Fruit fly (Drosophila melanogaster) whole organism, wandering third instar larva: ENCODE results near the gene CG34001.

Source experiments
- Abd-B ChIP-seq: fragments of >200 bp; optimal IDR thresholded peaks from 2 replicates; lab custom pipeline; 2017; ENCODE audit warnings: missing biosample characterization, missing genetic modification characterization
- CG32264 ChIP-seq: fragments of 200-800 bp; sonication (Bioruptor generic); optimal IDR thresholded peaks from 2 replicates; lab custom pipeline; 2016; ENCODE audit warnings: missing biosample characterization, missing genetic modification characterization
- CG9705 ChIP-seq: fragments of 200-800 bp; sonication (Bioruptor generic); optimal IDR thresholded peaks from 2 replicates; lab custom pipeline; 2018; ENCODE audit warnings: missing biosample characterization, mild to moderate bottlenecking, missing genetic modification characterization
- CrebA ChIP-seq: fragments of 200-800 bp; sonication (Bioruptor generic); optimal IDR thresholded peaks from 2 replicates; lab custom pipeline; 2016; ENCODE audit warnings: missing biosample characterization, mild to moderate bottlenecking, missing genetic modification characterization, borderline replicate concordance
- Dfd ChIP-seq: fragments of >200 bp; optimal IDR thresholded peaks from 2 replicates; lab custom pipeline; 2017; ENCODE audit warnings: missing biosample characterization, missing genetic modification characterization
- Dif ChIP-seq: fragments of 200-275, 200-300 bp; sonication (Bioruptor generic); optimal IDR thresholded peaks from 2 replicates; lab custom pipeline; 2018; ENCODE audit warnings: missing biosample characterization, missing genetic modification characterization; ENCODE audit not compliant: partially characterized antibody
- GATAd ChIP-seq: sonication (Bioruptor generic); optimal IDR thresholded peaks from 2 replicates; lab custom pipeline; 2016; ENCODE audit warnings: missing biosample characterization, missing genetic modification characterization
- HLH106 ChIP-seq: fragments of 200-800 bp; optimal IDR thresholded peaks from 3 replicates; lab custom pipeline; 2019; ENCODE audit warnings: missing biosample characterization, mild to moderate bottlenecking, missing genetic modification characterization, moderate library complexity
- Hnf4 ChIP-seq: fragments of 200-800 bp; sonication (Bioruptor generic); optimal IDR thresholded peaks from 2 replicates; lab custom pipeline; 2016; ENCODE audit warnings: missing biosample characterization, mild to moderate bottlenecking, missing genetic modification characterization
- Hr78 ChIP-seq: fragments of >200 bp; optimal IDR thresholded peaks from 2 replicates; lab custom pipeline; 2017; ENCODE audit warnings: missing biosample characterization, missing genetic modification characterization
- Hr83 ChIP-seq: fragments of 200-300 bp; sonication (Bioruptor generic); optimal IDR thresholded peaks from 2 replicates; lab custom pipeline; 2016; ENCODE audit warnings: missing biosample characterization, mild to moderate bottlenecking, missing genetic modification characterization, moderate library complexity; ENCODE audit not compliant: poor library complexity, severe bottlenecking
- Jra ChIP-seq: sonication (Bioruptor generic); optimal IDR thresholded peaks from 2 replicates; lab custom pipeline; 2016; ENCODE audit warnings: missing biosample characterization, missing genetic modification characterization
- Mio ChIP-seq: sonication (Bioruptor generic); optimal IDR thresholded peaks from 2 replicates; lab custom pipeline; 2016; ENCODE audit warnings: missing biosample characterization, missing genetic modification characterization
- Myc ChIP-seq: fragments of >200 bp; optimal IDR thresholded peaks from 2 replicates; lab custom pipeline; 2017
- N ChIP-seq: fragments of >200 bp; optimal IDR thresholded peaks from 2 replicates; lab custom pipeline; 2018; ENCODE audit warnings: missing biosample characterization, missing external identifiers, missing genetic modification characterization
- OdsH ChIP-seq: fragments of 200-800 bp; sonication (Bioruptor generic); optimal IDR thresholded peaks from 2 replicates; lab custom pipeline; 2016; ENCODE audit warnings: missing biosample characterization, mild to moderate bottlenecking, missing genetic modification characterization
- Rel ChIP-seq, 2 experiments: fragments of 200-800 bp; sonication (Bioruptor generic) in 1 of 2; optimal IDR thresholded peaks; 2 replicates in 1 of 2; 3 replicates in 1 of 2; lab custom pipeline; 2016 to 2019; ENCODE audit warnings: mild to moderate bottlenecking in 2 of 2, missing biosample characterization in 2 of 2, missing genetic modification characterization in 2 of 2, moderate library complexity in 1 of 2
- Sp1 ChIP-seq: fragments of 200-800 bp; sonication (Bioruptor generic); optimal IDR thresholded peaks from 3 replicates; lab custom pipeline; 2019; ENCODE audit warnings: missing biosample characterization, mild to moderate bottlenecking, missing genetic modification characterization, moderate library complexity
- Vsx2 ChIP-seq: fragments of 200-300, 225-300 bp; sonication (Bioruptor generic); optimal IDR thresholded peaks from 2 replicates; lab custom pipeline; 2018; ENCODE audit warnings: missing biosample characterization, missing genetic modification characterization; ENCODE audit not compliant: partially characterized antibody
- br ChIP-seq: fragments of 200-800 bp; sonication (Bioruptor generic); optimal IDR thresholded peaks from 2 replicates; lab custom pipeline; 2016; ENCODE audit warnings: missing biosample characterization, missing genetic modification characterization
- brk ChIP-seq: fragments of 200-800 bp; sonication (Bioruptor generic); optimal IDR thresholded peaks from 2 replicates; lab custom pipeline; 2016; ENCODE audit warnings: missing biosample characterization, mild to moderate bottlenecking, missing genetic modification characterization
- dl ChIP-seq, 2 experiments: fragments of 175-275, 200-275 bp in 1 of 2; fragments of 200-275 bp in 1 of 2; sonication (Bioruptor generic); optimal IDR thresholded peaks; lab custom pipeline; 2018; ENCODE audit warnings: mild to moderate bottlenecking in 2 of 2, missing biosample characterization in 2 of 2, missing genetic modification characterization in 2 of 2, moderate library complexity in 2 of 2; ENCODE audit not compliant: partially characterized antibody in 2 of 2, insufficient read depth in 1 of 2
- dmrt93B ChIP-seq: fragments of 200-800 bp; sonication (Bioruptor generic); optimal IDR thresholded peaks from 2 replicates; lab custom pipeline; 2018; ENCODE audit warnings: missing biosample characterization, mild to moderate bottlenecking, missing genetic modification characterization
- dsf ChIP-seq: sonication (Bioruptor generic); optimal IDR thresholded peaks from 2 replicates; lab custom pipeline; 2016; ENCODE audit warnings: missing biosample characterization, missing genetic modification characterization, borderline replicate concordance
- ey ChIP-seq: fragments of 200-800 bp; sonication (Bioruptor generic); optimal IDR thresholded peaks from 2 replicates; lab custom pipeline; 2016; ENCODE audit warnings: missing biosample characterization, missing genetic modification characterization
- foxo ChIP-seq, 2 experiments: fragments of 200-800 bp; sonication (Bioruptor generic); optimal IDR thresholded peaks; 2 replicates in 1 of 2; 3 replicates in 1 of 2; lab custom pipeline; 2016 to 2017; ENCODE audit warnings: missing biosample characterization in 2 of 2, missing genetic modification characterization in 2 of 2
- fru ChIP-seq: fragments of 200-800 bp; sonication (Bioruptor generic); optimal IDR thresholded peaks from 3 replicates; lab custom pipeline; 2016; ENCODE audit warnings: missing biosample characterization, mild to moderate bottlenecking, missing genetic modification characterization
- h ChIP-seq: fragments of 200-800 bp; sonication (Bioruptor generic); optimal IDR thresholded peaks from 3 replicates; lab custom pipeline; 2016; ENCODE audit warnings: missing biosample characterization, mild to moderate bottlenecking, missing genetic modification characterization
- jim ChIP-seq: fragments of 175-275, 200-325 bp; sonication (Bioruptor generic); optimal IDR thresholded peaks from 2 replicates; lab custom pipeline; 2016; ENCODE audit warnings: missing biosample characterization, mild to moderate bottlenecking, missing genetic modification characterization
- lola ChIP-seq: fragments of >200 bp; optimal IDR thresholded peaks from 2 replicates; lab custom pipeline; 2017; ENCODE audit warnings: missing biosample characterization, missing genetic modification characterization
- pan ChIP-seq: fragments of >200 bp; optimal IDR thresholded peaks from 2 replicates; lab custom pipeline; 2017
- psq ChIP-seq: fragments of 200-800 bp; sonication (Bioruptor generic); optimal IDR thresholded peaks from 3 replicates; lab custom pipeline; 2017; ENCODE audit warnings: missing biosample characterization, mild to moderate bottlenecking, missing genetic modification characterization, moderate library complexity
- rgr ChIP-seq: fragments of 200-800 bp; sonication (Bioruptor generic); optimal IDR thresholded peaks from 3 replicates; lab custom pipeline; 2016; ENCODE audit warnings: missing biosample characterization, mild to moderate bottlenecking, missing genetic modification characterization
- sage ChIP-seq: fragments of 200-800 bp; sonication (Bioruptor generic); optimal IDR thresholded peaks from 2 replicates; lab custom pipeline; 2016; ENCODE audit warnings: missing biosample characterization, mild to moderate bottlenecking, missing genetic modification characterization
- sv ChIP-seq: fragments of 200-800 bp; sonication (Bioruptor generic); optimal IDR thresholded peaks from 3 replicates; lab custom pipeline; 2016; ENCODE audit warnings: missing biosample characterization, missing genetic modification characterization
- tai ChIP-seq: sonication (Bioruptor generic); optimal IDR thresholded peaks from 2 replicates; lab custom pipeline; 2016; ENCODE audit warnings: missing biosample characterization, missing genetic modification characterization
- usp ChIP-seq: fragments of >200 bp; optimal IDR thresholded peaks from 2 replicates; lab custom pipeline; 2017; ENCODE audit warnings: missing biosample characterization, missing genetic modification characterization
- woc ChIP-seq: sonication (Bioruptor generic); optimal IDR thresholded peaks from 2 replicates; lab custom pipeline; 2016; ENCODE audit warnings: missing biosample characterization, mild to moderate bottlenecking, missing genetic modification characterization

Gene CG34001

DNA sequence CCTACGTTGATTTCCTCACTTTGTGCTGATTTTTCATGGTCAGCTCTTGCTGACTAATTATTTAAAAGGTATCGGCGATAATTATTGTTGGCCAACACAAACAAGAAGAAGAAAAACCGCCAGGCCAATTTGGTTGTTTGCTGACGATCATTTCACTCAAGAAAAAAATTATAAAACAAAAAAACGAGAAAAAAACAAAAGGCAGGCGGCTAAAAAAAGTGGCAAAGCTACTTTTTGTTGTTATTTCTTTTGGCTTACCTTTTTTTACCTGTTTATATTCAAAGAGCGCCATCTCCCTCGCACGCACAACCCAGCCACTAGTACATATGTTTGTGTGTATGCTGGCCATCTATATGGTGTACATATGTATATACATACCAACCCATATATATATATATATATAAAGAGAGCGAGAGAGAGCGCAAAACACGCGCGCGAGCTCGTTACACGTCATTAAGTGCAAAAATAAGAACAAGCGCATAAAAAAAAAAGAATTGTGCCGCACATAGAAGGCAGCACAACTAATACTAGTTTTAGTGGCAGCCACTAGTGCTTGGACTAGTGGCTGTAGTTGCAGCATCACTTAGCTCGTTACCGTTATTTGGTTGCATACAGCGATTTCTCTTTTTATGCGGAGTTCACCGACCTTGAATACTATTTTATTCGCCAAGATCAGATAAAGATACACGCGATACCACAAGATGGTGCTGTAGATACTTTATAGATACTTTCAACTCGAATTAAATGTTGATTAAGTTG is 44.9 kb downstream of the CG34001 start:
- TF ChIP-seq Myc (lab: Kevin White, UChicago), result no peak
- peak; percentile 74 for TF ChIP-seq Sp1 (GFP tag; lab: Kevin White, UChicago)
- TF ChIP-seq Abd-B (GFP tag; lab: Kevin White, UChicago), result no peak
- peak; percentile 5 for TF ChIP-seq HLH106
- TF ChIP-seq rgr (GFP tag; lab: Kevin White, UChicago), result peak; percentile 14
- no peak for TF ChIP-seq Dif
- no peak for TF ChIP-seq dmrt93B (GFP tag; lab: Kevin White, UChicago)
- no peak for TF ChIP-seq Vsx2
- peak; percentile 49 for TF ChIP-seq brk
- peak; percentile 53 for TF ChIP-seq Rel (GFP tag; optimal IDR thresholded peaks at IDR 0.05; lab: Kevin White, UChicago)
- TF ChIP-seq Rel (tag; optimal IDR thresholded peaks at IDR 0.05; lab: Kevin White, UChicago), result peak; percentile 45
- no peak for TF ChIP-seq ey
- peak; percentile 23 for TF ChIP-seq psq (GFP tag; lab: Kevin White, UChicago)
- peak; percentile 49 for TF ChIP-seq jim (GFP tag; lab: Kevin White, UChicago)
- TF ChIP-seq OdsH (GFP tag; lab: Kevin White, UChicago), result no peak
- TF ChIP-seq fru (GFP tag; lab: Kevin White, UChicago), result no peak
- TF ChIP-seq br (GFP tag; lab: Kevin White, UChicago), result no peak
- peak; percentile 64 for TF ChIP-seq sage (GFP tag; lab: Kevin White, UChicago)

DNA sequence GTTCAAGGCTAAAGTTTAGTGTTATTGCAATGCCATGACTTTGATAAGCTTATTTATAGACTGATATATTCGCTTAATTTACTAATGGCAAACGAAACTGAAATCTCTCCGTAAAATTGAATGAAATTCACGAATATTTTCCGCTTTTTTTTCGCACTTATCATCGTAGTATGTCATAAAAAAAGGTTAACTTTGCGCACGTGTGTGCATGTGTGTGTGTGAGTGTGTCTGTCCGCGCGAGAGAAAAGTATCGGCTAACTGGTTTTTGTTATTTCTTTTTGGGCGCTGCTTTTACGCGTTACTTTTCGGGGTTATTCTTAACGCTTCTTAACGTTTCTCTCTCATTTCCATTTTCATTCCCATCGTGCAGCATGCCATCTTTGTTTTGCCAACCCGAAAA is 46.9 kb downstream of the CG34001 start:
- TF ChIP-seq Hr83 (GFP tag; lab: Kevin White, UChicago), result no peak
- TF ChIP-seq Rel (GFP tag; optimal IDR thresholded peaks at IDR 0.05; lab: Kevin White, UChicago), result no peak
- peak; percentile 7 for TF ChIP-seq Rel (tag; optimal IDR thresholded peaks at IDR 0.05; lab: Kevin White, UChicago)
- TF ChIP-seq CG32264, result no peak
- TF ChIP-seq foxo (GFP tag; optimal IDR thresholded peaks at IDR 0.05; lab: Kevin White, UChicago), result no peak
- TF ChIP-seq usp, result no peak
- TF ChIP-seq psq (GFP tag; lab: Kevin White, UChicago), result peak; percentile 66
- TF ChIP-seq, all 38 proteins: peak for 2

DNA sequence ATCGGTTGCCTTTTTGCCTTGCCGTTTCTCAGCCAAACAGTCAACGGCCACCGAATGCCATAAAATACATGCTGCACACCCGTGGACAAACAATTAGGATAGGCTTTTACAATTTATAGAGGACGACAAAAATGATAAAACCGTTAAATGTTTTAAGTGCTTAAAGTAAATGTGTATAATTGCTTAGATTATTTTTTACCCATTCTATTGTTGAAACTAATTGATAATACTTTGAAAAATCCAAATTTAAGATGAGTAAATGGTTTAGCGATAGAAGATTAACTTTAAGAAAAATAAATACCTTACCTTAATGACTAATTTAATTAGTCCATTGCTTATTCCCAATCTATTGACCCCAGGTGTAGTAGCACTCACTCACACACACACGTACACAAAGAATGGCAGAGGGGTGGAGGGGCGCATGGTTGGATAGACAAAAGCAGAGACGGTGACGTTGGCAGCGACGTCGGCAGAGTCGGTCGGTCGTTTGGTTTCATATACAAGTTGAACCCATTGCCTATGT is 47.7 kb downstream of the CG34001 start:
- peak; percentile 91 for TF ChIP-seq h
- peak; percentile 69 for TF ChIP-seq tai (GFP tag; lab: Kevin White, UChicago)
- TF ChIP-seq Dfd (GFP tag; lab: Kevin White, UChicago), result peak; percentile 74
- TF ChIP-seq sv, result peak; percentile 85
- no peak for TF ChIP-seq GATAd (GFP tag; lab: Kevin White, UChicago)
- no peak for TF ChIP-seq N
- TF ChIP-seq OdsH (GFP tag; lab: Kevin White, UChicago), result peak; percentile 86
- no peak for TF ChIP-seq lola
- peak; percentile 68 for TF ChIP-seq Mio
- peak; percentile 94 for TF ChIP-seq fru (GFP tag; lab: Kevin White, UChicago)
- TF ChIP-seq rgr (GFP tag; lab: Kevin White, UChicago), result peak; percentile 81
- no peak for TF ChIP-seq Hr78
- TF ChIP-seq dl (GFP tag; optimal IDR thresholded peaks at IDR 0.05; lab: Kevin White, UChicago; ENCODE audit: insufficient read depth in 1 of 2, partially characterized antibody in 2 of 2), result no peak
- peak; percentile 66 for TF ChIP-seq CG9705 (GFP tag; lab: Kevin White, UChicago)
- peak; percentile 84 for TF ChIP-seq woc (GFP tag; lab: Kevin White, UChicago)
- TF ChIP-seq Rel (GFP tag; optimal IDR thresholded peaks at IDR 0.05; lab: Kevin White, UChicago), result peak; percentile 16
- TF ChIP-seq Rel (tag; optimal IDR thresholded peaks at IDR 0.05; lab: Kevin White, UChicago), result peak; percentile 53
- TF ChIP-seq dsf (GFP tag; lab: Kevin White, UChicago), result no peak
- no peak for TF ChIP-seq Dif
- TF ChIP-seq pan, result no peak
- no peak for TF ChIP-seq Myc (lab: Kevin White, UChicago)
- TF ChIP-seq CrebA (GFP tag; lab: Kevin White, UChicago), result peak; percentile 51
- peak; percentile 82 for TF ChIP-seq psq (GFP tag; lab: Kevin White, UChicago)
- peak; percentile 65 for TF ChIP-seq CG32264
- peak; percentile 96 for TF ChIP-seq br (GFP tag; lab: Kevin White, UChicago)
- TF ChIP-seq Hr83 (GFP tag; lab: Kevin White, UChicago), result no peak
- TF ChIP-seq Hnf4 (GFP tag; lab: Kevin White, UChicago), result peak; percentile 74
- TF ChIP-seq dmrt93B (GFP tag; lab: Kevin White, UChicago), result peak; percentile 71
- no peak for TF ChIP-seq Vsx2
- peak; percentile 90 for TF ChIP-seq HLH106
- peak; percentile 42 for TF ChIP-seq jim (GFP tag; lab: Kevin White, UChicago)
- peak; percentile 54 for TF ChIP-seq brk
- peak; percentile 86 for TF ChIP-seq ey
- TF ChIP-seq usp, result no peak
- peak; percentile 82 for TF ChIP-seq Jra (GFP tag; lab: Kevin White, UChicago)
- no peak for TF ChIP-seq Abd-B (GFP tag; lab: Kevin White, UChicago)
- TF ChIP-seq Sp1 (GFP tag; lab: Kevin White, UChicago), result peak; percentile 92
- TF ChIP-seq foxo (GFP tag; optimal IDR thresholded peaks at IDR 0.05; lab: Kevin White, UChicago), result peak in 1 of 2 experiments; percentile 93
- no peak for TF ChIP-seq sage (GFP tag; lab: Kevin White, UChicago)
